Worm (Caenorhabditis elegans): ENCODE measurements around the gene ech-1.1.

DNA sequence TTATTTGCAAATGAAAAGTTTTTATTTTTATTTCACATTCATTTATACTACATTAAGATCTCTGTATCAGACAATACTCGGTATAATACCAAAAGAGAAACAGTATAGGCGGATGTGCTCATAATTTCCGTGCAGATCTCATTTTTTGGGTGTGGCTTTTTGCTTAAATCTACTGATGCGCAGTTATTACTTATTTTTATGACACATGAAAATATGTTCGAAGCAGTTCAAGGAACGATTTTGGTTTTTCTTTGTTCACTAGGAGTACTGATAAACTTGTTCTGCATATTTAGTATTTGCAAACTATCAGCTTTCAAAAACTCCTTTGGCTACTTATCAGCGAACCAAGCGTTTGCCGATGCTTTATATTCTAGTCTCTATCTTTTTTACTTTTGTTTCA is 8.9 kb downstream of the ech-1.1 start, which contains the start of gene srx-58:
- TF ChIP-seq aly-2 (tag; optimal IDR thresholded peaks at IDR 0.05) (no peak), ztf-4 (tag; optimal IDR thresholded peaks at IDR 0.05) (no peak), unc-62 (GFP tag; optimal IDR thresholded peaks at IDR 0.05) (no peak)

All from whole organism, L3 larva.